Worm (Caenorhabditis elegans) whole organism, L4/young adult: Measurements from ENCODE around the gene R11D1.1.

Experiments used
- W03F9.2 ChIP-seq: fragments of 150-350 bp; optimal IDR thresholded peaks from 2 replicates; lab custom pipeline; 2014; ENCODE audit warnings: missing biosample characterization, missing genetic modification characterization
- dao-5 ChIP-seq: sonication (generic microtip); optimal IDR thresholded peaks from 2 replicates; lab custom pipeline; 2016; ENCODE audit warnings: missing genotype, missing genetic modification characterization, moderate library complexity, missing compliant biosample characterization
- him-1 ChIP-seq: sonication (generic microtip); optimal IDR thresholded peaks from 2 replicates; lab custom pipeline; 2016; ENCODE audit warnings: missing genotype, missing genetic modification reagents, missing genetic modification characterization, missing compliant biosample characterization

- TF ChIP-seq dao-5 (no peak), him-1 (tag; lab: Kevin White, UChicago) (no peak), W03F9.2 (tag; lab: Kevin White, UChicago) (no peak)
These were observed 29.5 kb downstream of the R11D1.1 start, which contains the start of the genes dhs-21 and xbx-9 for ce11 chrV:12733465-12734248.
